Worm (Caenorhabditis elegans): ENCODE data around the gene gcy-19.

DNA sequence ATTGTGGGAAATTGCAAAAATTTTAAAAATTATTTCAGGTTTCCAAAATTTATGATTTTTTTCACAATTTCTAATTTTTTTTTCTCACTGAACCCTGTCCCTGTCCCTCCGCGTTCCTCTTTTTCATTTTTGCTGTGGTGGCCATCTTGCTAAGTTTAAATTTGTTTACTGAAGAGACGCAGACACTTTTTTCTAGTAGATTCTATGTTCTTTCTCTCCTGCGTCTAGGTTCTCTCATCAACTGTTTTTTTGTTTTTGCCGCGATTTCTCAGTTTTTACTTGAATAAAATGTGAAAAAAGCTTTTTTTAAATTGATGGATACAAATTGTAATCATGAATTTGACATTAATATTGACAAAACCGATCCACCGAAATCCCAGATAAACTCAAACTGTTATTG is 49.9 kb downstream of the gcy-19 start, which contains the start of gene ZC239.6:
- TF ChIP-seq nhr-41 (GFP tag; IDR thresholded peaks at IDR 0.05) (no peak), mxl-3 (GFP tag; optimal IDR thresholded peaks at IDR 0.05) (no peak), dpl-1 (GFP tag; optimal IDR thresholded peaks at IDR 0.05) (no peak), unc-62 (GFP tag; optimal IDR thresholded peaks at IDR 0.05 in 1 of 2) (no peak), unc-62 (tag; optimal IDR thresholded peaks at IDR 0.05) (no peak), ceh-44 (GFP tag; IDR thresholded peaks at IDR 0.05) (no peak), zag-1 (tag; optimal IDR thresholded peaks at IDR 0.05) (no peak), ztf-11 (tag; optimal IDR thresholded peaks at IDR 0.05) (no peak), nhr-76 (tag; optimal IDR thresholded peaks at IDR 0.05) (no peak)
